Worm (Caenorhabditis elegans) whole organism, young adult: ENCODE data around the gene pvf-1.
A peak's percentile ranks its signal among the peaks of the same experiment; 100 is the strongest.

Experiments used
- D2030.7 ChIP-seq: fragments of 200-800 bp; sonication (Bioruptor generic); IDR thresholded peaks from 2 replicates; pipeline ENCODE4 v1.3.6; 2022; ENCODE audit warnings: missing genetic modification reagents, missing genetic modification characterization, missing compliant biosample characterization
- F37B4.10 ChIP-seq: fragments of 200-800 bp; sonication (Bioruptor generic); IDR thresholded peaks from 2 replicates; pipeline ENCODE4 v1.3.6; 2022; ENCODE audit warnings: missing genetic modification characterization, missing compliant biosample characterization
- F49E8.2 ChIP-seq: sonication (generic microtip); optimal IDR thresholded peaks from 3 replicates; lab custom pipeline; 2017; ENCODE audit warnings: missing genetic modification characterization, mild to moderate bottlenecking, missing compliant biosample characterization, antibody characterized with exemption, moderate library complexity; ENCODE audit not compliant: insufficient read depth
- F52B5.7 ChIP-seq: sonication (generic microtip); optimal IDR thresholded peaks from 2 replicates; lab custom pipeline; 2016; ENCODE audit warnings: mild to moderate bottlenecking, missing genetic modification characterization, missing compliant biosample characterization
- K12H6.12 ChIP-seq: fragments of 200-800 bp; sonication (Bioruptor generic); optimal IDR thresholded peaks from 2 replicates; lab custom pipeline; 2018; ENCODE audit warnings: mild to moderate bottlenecking, missing genetic modification characterization, missing compliant biosample characterization
- Y53F4B.3 ChIP-seq: fragments of 200-800 bp; sonication (Bioruptor generic); IDR thresholded peaks from 2 replicates; pipeline ENCODE4 v1.3.6; 2022; ENCODE audit warnings: missing genetic modification reagents, missing genetic modification characterization, missing compliant biosample characterization
- Y53G8AR.9 ChIP-seq: fragments of 200-800 bp; sonication (Bioruptor generic); conservative IDR thresholded peaks from 2 replicates; pipeline ENCODE4 v1.3.6; 2022; ENCODE audit warnings: missing genetic modification reagents, missing genetic modification characterization, missing compliant biosample characterization
- ZK185.1 ChIP-seq: sonication (generic microtip); optimal IDR thresholded peaks from 2 replicates; lab custom pipeline; 2016; ENCODE audit warnings: mild to moderate bottlenecking, missing genetic modification characterization, missing compliant biosample characterization; ENCODE audit not compliant: poor library complexity, severe bottlenecking
- aptf-2 ChIP-seq: fragments of 200-800 bp; sonication (Bioruptor generic); conservative IDR thresholded peaks from 2 replicates; pipeline ENCODE4 v1.3.6; 2022; ENCODE audit warnings: missing genetic modification reagents, missing genetic modification characterization, missing compliant biosample characterization
- aptf-3 ChIP-seq: fragments of 200-800 bp; sonication (Bioruptor generic); IDR thresholded peaks from 2 replicates; pipeline ENCODE4 v1.3.6; 2022; ENCODE audit warnings: missing genetic modification characterization, missing compliant biosample characterization
- athp-1 ChIP-seq: sonication (generic microtip); optimal IDR thresholded peaks from 2 replicates; lab custom pipeline; 2017; ENCODE audit warnings: mild to moderate bottlenecking, missing genetic modification characterization, missing compliant biosample characterization
- attf-5 ChIP-seq: fragments of 200-800 bp; sonication (Bioruptor generic); optimal IDR thresholded peaks from 2 replicates; lab custom pipeline; 2018; ENCODE audit warnings: mild to moderate bottlenecking, missing genetic modification characterization, missing compliant biosample characterization
- ceh-40 ChIP-seq: fragments of 200-800 bp; sonication (Bioruptor generic); IDR thresholded peaks from 2 replicates; pipeline ENCODE4 v1.3.6; 2022; ENCODE audit warnings: missing genetic modification characterization, missing compliant biosample characterization
- ceh-58 ChIP-seq: fragments of 200-800 bp; sonication (Bioruptor generic); IDR thresholded peaks from 2 replicates; pipeline ENCODE4 v1.3.6; 2022; ENCODE audit warnings: missing genetic modification characterization, missing compliant biosample characterization
- chd-7 ChIP-seq: sonication (generic microtip); optimal IDR thresholded peaks from 2 replicates; lab custom pipeline; 2016; ENCODE audit warnings: mild to moderate bottlenecking, missing genetic modification characterization, moderate library complexity, missing compliant biosample characterization
- dpl-1 ChIP-seq: fragments of 150-350 bp; optimal IDR thresholded peaks from 2 replicates; lab custom pipeline; 2014; ENCODE audit warnings: missing biosample characterization, missing genetic modification reagents, missing genetic modification characterization
- egl-44 ChIP-seq: fragments of 200-800 bp; sonication (Bioruptor generic); IDR thresholded peaks from 2 replicates; pipeline ENCODE4 v1.3.6; 2022; ENCODE audit warnings: missing genetic modification reagents, missing genetic modification characterization, missing compliant biosample characterization
- egrh-3 ChIP-seq: fragments of 200-800 bp; sonication (Bioruptor generic); IDR thresholded peaks from 2 replicates; pipeline ENCODE4 v1.3.6; 2022; ENCODE audit warnings: missing genetic modification reagents, missing genetic modification characterization, missing compliant biosample characterization
- ets-4 ChIP-seq: fragments of 200-800 bp; sonication (Bioruptor generic); optimal IDR thresholded peaks from 2 replicates; lab custom pipeline; 2018; ENCODE audit warnings: mild to moderate bottlenecking, missing genetic modification characterization, missing compliant biosample characterization
- fkh-3 ChIP-seq: sonication (generic microtip); optimal IDR thresholded peaks from 2 replicates; lab custom pipeline; 2016; ENCODE audit warnings: mild to moderate bottlenecking, missing genetic modification characterization, missing compliant biosample characterization
- him-1 ChIP-seq: sonication (generic microtip); optimal IDR thresholded peaks from 2 replicates; lab custom pipeline; 2016; ENCODE audit warnings: missing genotype, missing genetic modification reagents, missing genetic modification characterization, missing compliant biosample characterization
- hlh-26 ChIP-seq: fragments of 200-800 bp; sonication (Bioruptor generic); conservative IDR thresholded peaks from 2 replicates; pipeline ENCODE4 v1.3.6; 2022; ENCODE audit warnings: missing genetic modification reagents, missing genetic modification characterization, missing compliant biosample characterization
- hmg-1.2 ChIP-seq: fragments of 200-800 bp; sonication (Bioruptor generic); IDR thresholded peaks from 2 replicates; pipeline ENCODE4 v1.3.6; 2022; ENCODE audit warnings: missing genetic modification reagents, missing genetic modification characterization, missing compliant biosample characterization
- hrde-1 ChIP-seq: sonication (generic microtip); optimal IDR thresholded peaks from 2 replicates; lab custom pipeline; 2016; ENCODE audit warnings: missing genetic modification characterization, mild to moderate bottlenecking, missing compliant biosample characterization, moderate library complexity, missing genotype, missing genetic modification reagents, borderline replicate concordance
- lin-54 ChIP-seq: fragments of 200-800 bp; sonication (Bioruptor generic); optimal IDR thresholded peaks from 2 replicates; lab custom pipeline; 2018; ENCODE audit warnings: mild to moderate bottlenecking, missing genetic modification characterization, missing compliant biosample characterization
- lsy-27 ChIP-seq: sonication (generic microtip); optimal IDR thresholded peaks from 2 replicates; lab custom pipeline; 2017; ENCODE audit warnings: missing genetic modification characterization, mild to moderate bottlenecking, missing compliant biosample characterization, antibody characterized with exemption, missing genotype, borderline replicate concordance; ENCODE audit not compliant: insufficient read depth
- mes-4 ChIP-seq: sonication (generic microtip); optimal IDR thresholded peaks from 2 replicates; lab custom pipeline; 2016; ENCODE audit warnings: missing genotype, missing genetic modification characterization, missing compliant biosample characterization
- nhr-27 ChIP-seq: fragments of 200-800 bp; sonication (Bioruptor generic); optimal IDR thresholded peaks from 2 replicates; lab custom pipeline; 2018; ENCODE audit warnings: mild to moderate bottlenecking, missing genetic modification characterization, moderate library complexity, missing compliant biosample characterization
- rpc-1 ChIP-seq, 2 experiments: fragments of 150-350 bp in 1 of 2; sonication (generic microtip) in 1 of 2; optimal IDR thresholded peaks; 2 replicates each; lab custom pipeline; 2014 to 2018; ENCODE audit warnings: missing biosample characterization in 1 of 2, missing genetic modification characterization in 1 of 2, missing genetic modification reagents in 1 of 2, missing genotype in 1 of 2
- sea-2 ChIP-seq: fragments of 200-800 bp; sonication (Bioruptor generic); IDR thresholded peaks from 2 replicates; pipeline ENCODE4 v1.3.6; 2022; ENCODE audit warnings: missing genetic modification characterization, missing compliant biosample characterization
- snpc-1.1 ChIP-seq: sonication (generic microtip); optimal IDR thresholded peaks from 2 replicates; lab custom pipeline; 2017; ENCODE audit warnings: missing genetic modification characterization, mild to moderate bottlenecking, missing compliant biosample characterization, antibody characterized with exemption, moderate library complexity, missing genotype, missing genetic modification reagents; ENCODE audit not compliant: insufficient read depth
- snpc-3.4 ChIP-seq: sonication (generic microtip); optimal IDR thresholded peaks from 2 replicates; lab custom pipeline; 2017; ENCODE audit warnings: missing genetic modification characterization, mild to moderate bottlenecking, missing compliant biosample characterization, antibody characterized with exemption, moderate library complexity, missing genotype, missing genetic modification reagents
- tbp1 ChIP-seq: fragments of 200-800 bp; sonication (Bioruptor generic); optimal IDR thresholded peaks from 2 replicates; lab custom pipeline; 2018; ENCODE audit warnings: mild to moderate bottlenecking, missing genetic modification characterization, missing compliant biosample characterization
- unc-62 ChIP-seq: fragments of 150-350 bp; optimal IDR thresholded peaks from 2 replicates; lab custom pipeline; 2014; ENCODE audit warnings: missing biosample characterization, missing genetic modification reagents, missing genetic modification characterization
- zfh-2 ChIP-seq: fragments of 200-800 bp; sonication (Bioruptor generic); conservative IDR thresholded peaks from 2 replicates; pipeline ENCODE4 v1.3.6; 2022; ENCODE audit warnings: missing genetic modification reagents, missing genetic modification characterization, missing compliant biosample characterization

pvf-1 gene

DNA sequence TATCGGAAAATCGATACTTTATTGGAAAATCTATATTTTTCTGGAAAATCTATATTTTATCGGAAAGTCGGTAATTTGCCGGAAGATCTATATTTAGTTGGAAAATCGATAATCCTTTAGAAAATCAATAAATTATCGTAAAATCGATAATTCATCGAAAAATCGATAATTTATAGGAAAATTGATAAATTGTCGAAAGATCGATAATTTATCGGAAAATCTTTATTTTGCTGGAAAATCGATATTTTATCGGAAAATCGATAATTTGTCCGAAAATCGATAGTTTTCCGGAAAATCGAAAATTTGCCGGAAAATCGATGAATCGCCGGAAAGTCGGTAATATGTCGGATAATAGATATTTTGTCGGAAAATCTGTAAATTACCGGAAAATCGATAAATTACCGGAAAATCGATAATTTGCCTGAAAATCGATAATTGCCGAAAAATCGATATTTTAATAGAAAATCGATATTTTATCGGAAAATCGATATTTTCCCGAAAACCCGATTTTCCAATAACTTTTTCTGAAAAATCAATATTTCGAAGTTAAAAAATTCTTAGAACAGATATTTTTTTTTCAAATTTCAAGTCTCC lies 18.6 kb downstream of the pvf-1 start (continued):
- no peak for TF ChIP-seq unc-62

DNA sequence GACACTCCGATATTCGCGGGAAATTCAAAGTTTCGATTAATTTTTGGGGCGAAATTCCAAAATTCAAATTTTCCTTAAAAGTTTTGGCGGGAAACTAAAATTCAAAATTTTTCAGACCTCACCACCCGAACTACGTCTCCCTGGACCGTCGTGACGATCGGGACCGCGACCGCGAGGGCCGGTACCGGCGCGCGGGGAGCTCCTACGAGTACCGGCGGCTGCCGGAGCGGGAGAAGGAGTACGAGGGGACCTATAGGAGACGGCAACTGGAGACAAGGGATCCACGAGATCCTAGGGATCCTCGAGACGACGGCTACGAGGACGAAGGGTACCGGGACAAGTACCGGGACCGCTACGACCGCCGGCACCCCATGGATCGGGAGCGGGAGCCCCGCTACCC lies 19.6 kb downstream of the pvf-1 start:
- TF ChIP-seq snpc-1.1 (tag; lab: Kevin White, UChicago) (no peak), lsy-27 (tag; lab: Kevin White, UChicago) (no peak), aptf-2 (0 out of 2 replicates have a peak, but pooled peaks have one; percentile 24), mes-4 (tag; lab: Kevin White, UChicago) (no peak), F37B4.10 (no peak), egrh-3 (GFP tag; lab: Robert Waterston, UW) (peak; percentile 80), zfh-2 (GFP tag; lab: Robert Waterston, UW) (peak; percentile 59)

DNA sequence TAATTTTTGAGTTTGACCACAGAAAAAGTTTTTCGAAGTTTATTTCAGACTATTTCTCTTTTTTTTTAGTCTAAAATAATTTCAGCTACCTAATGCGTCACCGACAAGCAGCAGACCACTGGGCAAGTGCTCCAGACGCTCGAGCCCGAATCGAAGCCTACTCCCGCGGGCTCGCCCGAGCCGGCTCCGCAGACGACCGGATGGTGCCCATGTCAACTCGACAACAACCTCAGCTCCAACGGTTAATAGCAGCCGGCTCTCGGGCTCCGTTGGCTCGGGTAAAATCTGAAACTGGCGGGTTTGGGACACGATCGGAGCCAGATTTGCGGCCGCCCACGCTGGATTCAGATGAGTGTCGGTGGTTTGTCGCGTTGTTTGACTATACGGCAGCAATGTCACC lies 21.1 kb downstream of the pvf-1 start:
- TF ChIP-seq him-1 (tag; lab: Kevin White, UChicago) (no peak), zfh-2 (GFP tag; lab: Robert Waterston, UW) (peak; percentile 93), aptf-2 (no peak), egrh-3 (GFP tag; lab: Robert Waterston, UW) (peak; percentile 58; the same call in 1 of the 2 replicates), hmg-1.2 (no peak), ZK185.1 (tag; lab: Kevin White, UChicago) (no peak)

DNA sequence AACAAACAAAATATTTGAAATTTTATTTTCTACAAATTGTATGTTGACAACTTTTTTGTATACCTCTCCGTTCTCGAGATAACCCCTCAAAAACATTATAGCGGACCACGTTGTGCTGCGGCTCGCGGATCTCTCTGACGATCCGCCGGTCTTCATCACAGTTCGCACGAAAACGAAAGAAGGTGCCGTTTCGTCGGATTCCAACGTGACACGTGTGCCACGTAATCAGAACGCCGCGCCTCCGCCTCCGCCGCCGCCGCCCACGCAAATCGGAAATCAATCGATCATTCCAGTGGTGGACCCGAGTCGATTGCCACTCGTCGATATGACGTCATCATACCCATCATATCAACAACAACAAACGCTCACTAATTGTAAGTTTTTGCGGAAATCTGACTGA lies 24.7 kb downstream of the pvf-1 start:
- TF ChIP-seq nhr-27 (tag; lab: Kevin White, UChicago) (no peak), zfh-2 (GFP tag; lab: Robert Waterston, UW) (peak; percentile 69)
- TF ChIP-seq, all 124 proteins: peak for 1

DNA sequence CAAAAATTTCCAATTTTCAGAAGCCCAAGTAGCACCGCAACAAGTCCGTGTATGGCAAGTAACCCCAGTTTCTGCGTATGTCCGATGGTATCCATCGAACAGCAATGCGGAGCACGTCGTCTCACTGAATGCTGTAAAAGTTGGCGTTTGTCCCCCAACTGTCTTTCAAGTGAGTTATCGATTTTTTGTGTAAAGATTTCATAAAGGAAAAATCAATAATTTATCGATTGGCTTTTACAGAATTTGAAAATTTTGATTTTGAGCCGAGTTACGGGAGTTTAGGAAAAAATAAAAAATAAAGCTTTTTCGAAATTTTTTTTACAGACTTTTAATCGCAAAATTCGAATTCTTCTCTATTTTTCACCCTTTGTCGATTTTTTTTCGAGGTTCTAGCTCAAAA lies 30.0 kb downstream of the pvf-1 start:
- TF ChIP-seq lin-54 (GFP tag; lab: Kevin White, UChicago) = no peak
- no peak for TF ChIP-seq hrde-1 (tag; lab: Kevin White, UChicago)
- no peak for TF ChIP-seq ceh-58 (GFP tag; lab: Robert Waterston, UW)

DNA sequence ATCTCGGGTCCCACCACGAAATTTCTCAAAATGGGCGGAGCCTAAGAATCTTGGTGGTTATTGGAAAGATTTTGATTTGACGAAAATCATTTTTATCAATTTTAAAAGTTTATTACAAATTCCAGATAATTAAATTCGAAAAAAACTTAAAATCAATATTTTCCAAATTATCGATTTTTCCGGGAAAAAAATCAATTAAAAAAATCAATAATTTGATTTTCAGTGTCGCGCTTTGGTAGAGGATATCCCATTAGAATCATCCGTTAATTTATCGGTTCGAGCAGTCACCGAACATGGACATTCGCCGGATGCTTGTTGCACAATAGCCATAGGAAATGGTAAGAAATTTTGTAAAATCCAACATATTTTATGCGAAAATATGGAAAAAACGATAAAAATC lies 30.7 kb downstream of the pvf-1 start:
- TF ChIP-seq attf-5 (GFP tag; lab: Kevin White, UChicago) (no peak), egl-44 (GFP tag; lab: Robert Waterston, UW) (no peak), lsy-27 (tag; lab: Kevin White, UChicago) (no peak), F52B5.7 (tag; lab: Kevin White, UChicago) (no peak), snpc-3.4 (tag; lab: Kevin White, UChicago) (no peak), chd-7 (tag; lab: Kevin White, UChicago) (no peak), aptf-3 (GFP tag; lab: Robert Waterston, UW) (no peak), athp-1 (tag; lab: Kevin White, UChicago) (no peak), fkh-3 (no peak), dpl-1 (GFP tag; lab: Kevin White, UChicago) (no peak), D2030.7 (no peak), ceh-40 (GFP tag; lab: Robert Waterston, UW) (no peak)

DNA sequence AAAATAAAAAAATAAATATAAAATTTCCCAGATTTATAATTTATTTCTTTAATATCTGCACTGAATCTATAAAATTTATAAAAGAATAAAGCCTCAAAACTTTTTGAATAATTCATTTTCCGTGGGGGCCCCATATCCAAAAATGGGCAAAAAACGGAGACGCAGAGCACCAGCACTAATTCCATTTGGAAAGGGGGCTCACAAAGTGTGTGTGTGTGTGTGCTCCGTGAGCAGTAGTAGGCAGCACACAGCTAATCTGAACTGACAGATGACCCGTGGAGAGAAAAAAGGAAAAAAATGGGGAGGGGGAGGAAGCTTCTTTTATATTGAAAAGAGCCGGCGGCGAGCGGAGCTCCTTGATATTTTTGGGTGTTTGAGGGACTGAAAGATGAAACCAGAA lies 32.2 kb downstream of the pvf-1 start:
- no peak for TF ChIP-seq hlh-26 (GFP tag; lab: Robert Waterston, UW)
- TF ChIP-seq K12H6.12 (tag; lab: Kevin White, UChicago) = no peak
- TF ChIP-seq rpc-1 (optimal IDR thresholded peaks at IDR 0.05; lab: Kevin White, UChicago) = no peak
- no peak for TF ChIP-seq rpc-1 (tag; optimal IDR thresholded peaks at IDR 0.05; lab: Kevin White, UChicago)
- no peak for TF ChIP-seq Y53G8AR.9
- no peak for TF ChIP-seq ceh-40 (GFP tag; lab: Robert Waterston, UW)
- TF ChIP-seq ets-4 = no peak
- no peak for TF ChIP-seq hrde-1 (tag; lab: Kevin White, UChicago)
- no peak for TF ChIP-seq F49E8.2 (tag; lab: Kevin White, UChicago)
- no peak for TF ChIP-seq tbp1 (GFP tag; lab: Kevin White, UChicago)
- TF ChIP-seq sea-2 (GFP tag; lab: Robert Waterston, UW) = no peak
- TF ChIP-seq Y53F4B.3 (GFP tag; lab: Robert Waterston, UW) = no peak
